Worm (Caenorhabditis elegans): Measurements from ENCODE around the gene F53C11.4.

The F53C11.4 gene

DNA sequence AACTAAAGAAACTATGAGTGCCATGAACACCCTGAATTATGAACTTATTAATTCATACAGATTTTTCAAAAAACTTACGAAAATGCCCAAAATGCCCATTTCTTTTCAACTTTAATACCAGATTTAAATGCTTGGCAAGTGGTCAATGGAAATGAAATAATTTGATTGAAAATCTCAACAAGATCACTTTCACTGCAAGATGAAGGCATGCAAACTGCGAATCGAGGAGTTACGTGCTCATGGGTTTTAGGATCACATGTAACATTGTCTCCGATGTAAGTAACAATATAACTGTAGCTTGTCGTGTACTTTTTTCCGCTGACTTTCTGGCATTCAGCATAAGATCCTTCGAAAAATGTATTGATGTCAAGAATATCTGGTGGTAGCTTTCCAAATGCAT lies 6.2 kb downstream of the F53C11.4 start:
- TF ChIP-seq nhr-77 (tag; optimal IDR thresholded peaks at IDR 0.05), result no peak
- TF ChIP-seq cey-2 (tag; optimal IDR thresholded peaks at IDR 0.05; ENCODE audit: borderline replicate concordance, insufficient read depth), result no peak
- TF ChIP-seq unc-62 (GFP tag; optimal IDR thresholded peaks at IDR 0.05 in 1 of 2), result peak in 1 of 2 experiments; percentile 97
- no peak for TF ChIP-seq unc-62 (tag; optimal IDR thresholded peaks at IDR 0.05)

DNA sequence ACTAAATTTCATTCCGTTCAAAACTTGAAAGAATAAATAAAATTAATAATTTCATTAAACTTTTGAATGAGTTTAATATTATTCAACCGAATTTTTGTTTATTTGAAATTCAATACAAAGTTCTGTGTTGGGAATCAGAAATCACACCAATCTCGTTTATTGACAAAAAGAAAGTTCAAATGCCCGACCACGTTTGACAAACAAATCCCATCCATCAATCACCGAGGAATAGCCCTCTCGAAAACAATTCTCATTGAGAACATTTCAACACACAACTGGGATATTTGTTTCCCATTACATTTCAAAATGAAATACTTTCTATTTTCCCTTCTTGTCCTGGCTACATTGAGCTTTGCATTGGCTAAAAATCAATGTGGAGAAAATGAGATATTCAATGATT lies 9.3 kb downstream of the F53C11.4 start, which contains the start of gene F53C11.9:
TSS of gene F53C11.9 (plus strand) at position 159 of the 400 bp plus-strand sequence.
- TF ChIP-seq hlh-11 (tag; optimal IDR thresholded peaks at IDR 0.05) (no peak), unc-62 (GFP tag; optimal IDR thresholded peaks at IDR 0.05 in 1 of 2) (peak in 1 of 2 experiments; percentile 85), unc-62 (tag; optimal IDR thresholded peaks at IDR 0.05) (no peak), daf-16 (GFP tag; optimal IDR thresholded peaks at IDR 0.05) (peak in 1 of 2 experiments; percentile 70), daf-16 (tag; optimal IDR thresholded peaks at IDR 0.05) (no peak), Y48G9A.11 (GFP tag; IDR thresholded peaks at IDR 0.05) (no peak)

DNA sequence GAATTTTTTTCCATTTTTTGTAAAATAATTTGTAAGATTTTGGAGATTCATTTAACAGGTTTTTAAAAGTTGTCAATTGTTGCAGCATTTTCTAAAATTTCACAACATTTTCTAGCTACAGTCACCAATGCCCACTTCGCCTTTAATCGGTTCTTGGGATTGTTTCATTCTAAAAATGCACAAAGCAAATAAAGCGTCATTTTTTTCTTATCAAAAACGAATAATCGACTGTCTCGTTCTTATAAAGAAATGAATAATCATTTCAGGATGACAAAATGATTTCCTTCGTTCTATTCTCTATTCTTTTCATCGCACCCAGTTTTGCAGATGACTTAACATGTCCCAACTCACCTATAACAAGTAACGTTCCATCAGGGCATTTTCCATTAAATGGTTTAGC lies 11.6 kb downstream of the F53C11.4 start, which contains the start of gene F53C11.1:
TSS of gene F53C11.1 (plus strand) at position 268 of the 400 bp plus-strand sequence.
- TF ChIP-seq pqm-1 (tag; optimal IDR thresholded peaks at IDR 0.05), result peak; percentile 7
- TF ChIP-seq nhr-28 (tag; optimal IDR thresholded peaks at IDR 0.05), result peak; percentile 19
- peak; percentile 77 for TF ChIP-seq aha-1 (tag)
- TF ChIP-seq unc-62 (GFP tag; optimal IDR thresholded peaks at IDR 0.05 in 1 of 2), result peak in 1 of 2 experiments; percentile 19
- no peak for TF ChIP-seq unc-62 (tag; optimal IDR thresholded peaks at IDR 0.05)
- TF ChIP-seq nhr-6 (tag; optimal IDR thresholded peaks at IDR 0.05), result no peak
- no peak for TF ChIP-seq nhr-111 (GFP tag; optimal IDR thresholded peaks at IDR 0.05)
- TF ChIP-seq dmd-6 (GFP tag; IDR thresholded peaks at IDR 0.05), result peak; percentile 34; the same call in 1 of the 2 replicates

DNA sequence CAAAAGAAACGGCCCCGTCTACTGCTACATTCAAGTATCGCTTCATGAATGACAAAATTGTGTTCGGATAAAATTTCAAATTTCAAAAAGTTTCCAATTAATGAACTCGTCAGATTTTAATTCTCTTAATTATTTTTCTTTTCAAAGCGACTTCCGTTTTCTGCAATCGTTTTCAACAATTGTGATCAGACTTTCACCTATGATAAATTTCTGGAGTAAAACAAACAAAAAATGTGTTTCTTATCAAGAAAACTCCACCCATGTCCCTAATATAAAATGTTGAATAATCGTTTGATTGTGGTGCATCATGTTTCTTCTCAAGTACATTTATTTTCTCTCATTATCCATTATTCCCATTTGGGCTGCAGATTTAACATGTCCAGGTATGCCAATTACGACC lies 15.9 kb downstream of the F53C11.4 start, which contains the start of gene F20G2.5:
TSS of gene F20G2.5 (plus strand) at position 301 of the 400 bp plus-strand sequence.
- no peak for TF ChIP-seq nhr-76 (tag; optimal IDR thresholded peaks at IDR 0.05)
- TF ChIP-seq nhr-28 (tag; optimal IDR thresholded peaks at IDR 0.05), result peak; percentile 49

DNA sequence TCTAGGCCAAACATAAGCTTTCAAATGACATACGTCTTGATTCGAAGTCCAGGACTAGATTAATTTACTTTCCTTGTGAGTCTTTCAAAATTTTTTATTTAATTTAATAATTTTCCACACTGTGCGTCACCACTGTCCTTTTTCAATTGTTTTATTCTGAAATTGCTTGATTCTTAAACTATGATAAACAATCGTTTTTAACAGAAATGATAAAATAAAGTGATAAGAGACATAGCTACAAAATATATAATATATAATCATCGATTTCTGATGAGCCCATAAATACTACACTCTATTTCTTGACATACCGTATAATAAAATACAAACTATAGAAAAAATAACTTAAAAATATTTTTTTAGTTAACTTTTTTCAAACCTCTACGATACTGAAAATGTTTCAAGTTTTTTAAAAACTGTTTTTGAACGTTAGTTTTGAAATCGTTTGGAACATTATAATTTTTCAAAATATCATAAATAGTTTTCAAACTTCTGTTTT lies 18.2 kb downstream of the F53C11.4 start, which contains the start of gene nas-24:
TSS of gene nas-24 (plus strand) at position 446 of the 496 bp plus-strand sequence.
- TF ChIP-seq unc-62 (GFP tag; optimal IDR thresholded peaks at IDR 0.05 in 1 of 2) (peak in 1 of 2 experiments; percentile 20), unc-62 (tag; optimal IDR thresholded peaks at IDR 0.05) (no peak), nhr-28 (tag; optimal IDR thresholded peaks at IDR 0.05) (peak; percentile 83), snpc-4 (tag; optimal IDR thresholded peaks at IDR 0.05) (no peak), pqm-1 (tag; optimal IDR thresholded peaks at IDR 0.05) (peak; percentile 21)

DNA sequence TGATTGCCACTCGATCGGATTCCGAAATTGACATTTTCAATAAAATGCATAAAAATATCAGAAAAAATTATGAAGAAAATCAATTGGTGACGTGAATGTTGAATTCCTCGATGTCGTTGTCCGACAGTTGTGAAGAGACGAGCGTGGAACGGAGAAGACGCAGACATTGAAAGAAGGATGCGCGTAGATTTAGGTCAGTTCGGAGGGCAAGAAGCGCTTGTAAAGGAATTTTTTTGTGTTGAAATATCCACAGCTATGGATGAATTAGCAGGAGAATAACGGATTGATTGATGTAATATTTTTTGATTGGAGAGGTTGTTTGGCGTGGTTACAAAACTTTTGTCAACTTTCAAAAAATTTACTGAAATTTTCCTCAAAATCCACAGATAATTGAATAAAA lies 18.8 kb downstream of the F53C11.4 start, which contains the start of gene F20G2.3:
TSS of gene F20G2.3 (minus strand) at position 101 of the 400 bp plus-strand sequence.
- no peak for TF ChIP-seq nhr-11 (tag; optimal IDR thresholded peaks at IDR 0.05)
- TF ChIP-seq dmd-6 (GFP tag; IDR thresholded peaks at IDR 0.05), result no peak
- no peak for TF ChIP-seq daf-16 (GFP tag; optimal IDR thresholded peaks at IDR 0.05)
- no peak for TF ChIP-seq daf-16 (tag; optimal IDR thresholded peaks at IDR 0.05)
- TF ChIP-seq daf-12 (tag; optimal IDR thresholded peaks at IDR 0.05), result no peak
- no peak for TF ChIP-seq madf-9 (GFP tag; conservative IDR thresholded peaks at IDR 0.05)

DNA sequence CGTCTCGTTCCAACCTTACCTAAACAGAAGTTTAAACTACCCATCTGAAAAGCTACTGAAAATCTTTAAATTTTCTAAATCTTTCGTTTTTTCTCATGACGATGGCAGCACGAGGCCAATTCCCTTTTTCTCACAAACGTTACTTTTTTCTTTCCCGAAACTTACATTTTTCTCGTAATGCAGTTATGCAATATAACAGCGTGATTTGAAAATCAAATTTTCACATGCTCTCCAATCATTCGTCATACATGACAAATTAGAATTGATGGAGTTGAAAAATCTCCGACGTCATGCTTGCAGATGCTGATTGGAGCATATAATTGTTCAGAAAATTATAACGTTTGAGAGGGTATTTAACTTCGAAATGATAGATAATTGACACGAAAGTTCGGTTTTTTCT lies 23.4 kb downstream of the F53C11.4 start:
- TF ChIP-seq nhr-11 (tag; optimal IDR thresholded peaks at IDR 0.05) (peak; percentile 56), D1046.2 (GFP tag; IDR thresholded peaks at IDR 0.05) (no peak)

DNA sequence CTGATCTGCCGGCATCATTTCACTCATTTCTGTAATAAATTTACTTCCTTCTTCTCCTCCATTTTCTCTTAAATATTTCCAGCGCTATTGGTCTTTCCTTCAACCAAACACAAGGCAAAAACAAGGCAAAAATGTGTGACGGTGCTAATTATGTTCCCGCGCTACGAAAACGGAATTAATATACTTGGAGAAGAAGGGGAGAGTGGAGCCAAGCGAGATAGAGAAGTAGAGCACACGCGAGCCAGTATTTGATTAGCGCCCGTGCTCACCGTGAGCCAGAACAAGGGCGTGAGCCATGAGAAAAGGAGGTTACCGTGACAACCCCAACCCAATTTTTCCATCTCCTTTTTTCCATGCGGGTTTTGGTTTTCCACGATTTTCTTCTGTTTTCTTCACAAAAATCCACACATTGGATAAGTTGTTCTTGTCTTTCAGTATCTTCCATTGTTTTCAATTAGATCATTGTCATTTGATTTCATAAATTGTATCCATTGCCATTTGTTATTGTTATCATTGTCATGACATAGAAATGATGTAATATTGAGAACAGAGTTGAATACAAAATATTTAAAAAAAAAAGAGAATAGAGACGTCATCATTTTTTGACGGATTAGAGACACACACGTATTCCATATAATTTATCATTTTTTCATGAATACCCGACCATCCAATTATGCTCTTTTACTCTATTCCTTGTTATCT lies 24.6 kb downstream of the F53C11.4 start, which contains the start of gene F20G2.6:
TSS of gene F20G2.6 (plus strand) at position 652 of the 702 bp plus-strand sequence.
- TF ChIP-seq unc-130 (GFP tag; optimal IDR thresholded peaks at IDR 0.05), result no peak
- no peak for TF ChIP-seq unc-62 (GFP tag; optimal IDR thresholded peaks at IDR 0.05 in 1 of 2)
- TF ChIP-seq unc-62 (tag; optimal IDR thresholded peaks at IDR 0.05), result no peak
- TF ChIP-seq nhr-25 (tag; optimal IDR thresholded peaks at IDR 0.05; ENCODE audit: borderline replicate concordance, insufficient read depth), result no peak
- TF ChIP-seq ceh-44 (GFP tag; IDR thresholded peaks at IDR 0.05), result no peak
- no peak for TF ChIP-seq duxl-1 (tag; optimal IDR thresholded peaks at IDR 0.05; ENCODE audit: poor library complexity)
- no peak for TF ChIP-seq daf-16 (GFP tag; optimal IDR thresholded peaks at IDR 0.05)
- TF ChIP-seq daf-16 (tag; optimal IDR thresholded peaks at IDR 0.05), result no peak
- no peak for TF ChIP-seq nhr-42 (GFP tag; IDR thresholded peaks at IDR 0.05)
- no peak for TF ChIP-seq daf-12 (tag; optimal IDR thresholded peaks at IDR 0.05)

Data from whole organism, L4 larva.